Worm (Caenorhabditis elegans): Measurements from ENCODE around the gene K10H10.12.

ce11 chrII:14470020-14470419 is 36.1 kb downstream of the K10H10.12 start:
- TF ChIP-seq ztf-11 (tag; optimal IDR thresholded peaks at IDR 0.05) = no peak
- TF ChIP-seq ceh-82 (tag; optimal IDR thresholded peaks at IDR 0.05) = no peak
- TF ChIP-seq lin-35 (GFP tag; optimal IDR thresholded peaks at IDR 0.05) = no peak
- no peak for TF ChIP-seq sptf-1 (tag; optimal IDR thresholded peaks at IDR 0.05)
